Worm (Caenorhabditis elegans) whole organism, midembryonic: ENCODE measurements around the gene srsx-15.

Experiments
- T22C8.4 ChIP-seq: fragments of 200-800 bp; sonication (Bioruptor generic); IDR thresholded peaks from 2 replicates; pipeline ENCODE4 v1.3.6; 2022; ENCODE audit warnings: missing genetic modification characterization, missing compliant biosample characterization
- cog-1 ChIP-seq: sonication (generic microtip); optimal IDR thresholded peaks from 2 replicates; lab custom pipeline; 2016; ENCODE audit warnings: missing genetic modification characterization, missing compliant biosample characterization
- flt-1 ChIP-seq: fragments of 200-800 bp; sonication (Bioruptor generic); IDR thresholded peaks from 2 replicates; pipeline ENCODE4 v1.3.6; 2022; ENCODE audit warnings: missing genetic modification characterization, missing compliant biosample characterization
- klf-2 ChIP-seq: fragments of 200-800 bp; sonication (Bioruptor generic); conservative IDR thresholded peaks from 2 replicates; pipeline ENCODE4 v1.3.6; 2022; ENCODE audit warnings: missing genetic modification reagents, missing genetic modification characterization, missing compliant biosample characterization
- med-1 ChIP-seq: sonication (generic microtip); optimal IDR thresholded peaks from 2 replicates; lab custom pipeline; 2017; ENCODE audit warnings: missing genetic modification characterization, mild to moderate bottlenecking, missing compliant biosample characterization, antibody characterized with exemption, missing genetic modification reagents; ENCODE audit not compliant: insufficient read depth
- ref-1 ChIP-seq: fragments of 200-800 bp; sonication (Bioruptor generic); conservative IDR thresholded peaks from 2 replicates; pipeline ENCODE4 v1.3.6; 2022; ENCODE audit warnings: missing genetic modification reagents, missing genetic modification characterization, missing compliant biosample characterization
- tab-1 ChIP-seq: fragments of 200-800 bp; sonication (Bioruptor generic); IDR thresholded peaks from 2 replicates; pipeline ENCODE4 v1.3.6; 2022; ENCODE audit warnings: missing genetic modification characterization, missing compliant biosample characterization
- ztf-23 ChIP-seq: fragments of 200-800 bp; sonication (Bioruptor generic); IDR thresholded peaks from 2 replicates; pipeline ENCODE4 v1.3.6; 2022; ENCODE audit warnings: missing genetic modification reagents, missing genetic modification characterization, missing compliant biosample characterization
- ztf-29 ChIP-seq: fragments of 200-800 bp; sonication (Bioruptor generic); IDR thresholded peaks from 2 replicates; pipeline ENCODE4 v1.3.6; 2022; ENCODE audit warnings: missing genetic modification reagents, missing genetic modification characterization, missing compliant biosample characterization

The srsx-15 gene

DNA sequence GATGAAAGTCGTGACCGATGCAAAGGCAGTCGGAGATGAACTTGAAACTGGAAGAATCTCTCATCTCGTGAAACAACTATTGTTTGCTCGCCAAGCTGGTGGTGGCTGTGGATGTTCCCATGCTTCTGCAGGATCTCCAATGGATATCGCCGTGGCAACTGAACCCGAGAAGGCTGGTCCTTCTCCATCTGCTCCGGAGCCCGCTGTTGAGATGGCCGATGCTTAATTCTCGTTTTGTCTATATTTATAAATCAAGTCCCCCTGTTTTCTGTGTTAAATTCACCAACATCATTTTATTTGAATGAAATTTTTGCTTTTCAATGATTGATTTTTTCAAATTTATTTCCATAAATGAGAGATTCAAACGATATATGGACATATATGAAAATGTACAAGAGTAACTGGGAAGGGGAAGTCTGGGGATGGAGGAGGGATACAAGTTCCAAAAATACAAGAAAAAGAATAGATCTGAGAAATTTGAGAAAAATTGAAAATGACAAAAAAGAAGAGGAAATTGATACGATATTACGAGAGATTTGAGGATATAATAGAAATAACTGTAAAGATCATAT, 27.2 kb upstream of the srsx-15 start:
- no peak for TF ChIP-seq T22C8.4 (GFP tag; lab: Robert Waterston, UW)
- TF ChIP-seq cog-1 (tag; lab: Kevin White, UChicago), result no peak

DNA sequence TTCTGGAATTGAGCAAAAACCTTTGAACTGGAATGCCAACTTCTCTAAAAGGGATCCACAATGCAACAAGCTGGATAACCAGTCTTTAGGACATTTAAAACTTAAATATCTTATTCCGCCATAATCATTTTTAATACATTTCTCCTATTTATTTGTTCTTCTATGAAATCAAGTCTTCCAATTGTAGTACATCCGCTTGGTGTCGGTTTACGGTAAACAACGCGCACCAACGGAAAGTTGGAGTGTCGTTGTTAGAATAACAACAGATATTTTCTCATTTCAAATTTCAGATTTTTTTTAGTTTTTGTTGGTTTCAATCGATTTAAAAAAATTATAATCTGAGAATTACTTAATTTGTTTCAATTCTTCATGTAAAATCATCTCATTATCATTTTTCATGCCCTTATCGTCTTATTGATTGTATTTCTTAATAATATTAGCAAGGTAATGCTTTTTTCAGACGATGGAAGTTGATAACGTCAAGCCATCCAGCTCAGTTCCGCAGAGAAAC, 25.5 kb upstream of the srsx-15 start, which contains the start of gene csn-5:
TSS of gene csn-5 (plus strand) at position 461 of the 511 bp plus-strand sequence.
- TF ChIP-seq ref-1 (GFP tag; lab: Robert Waterston, UW) (no peak), med-1 (no peak), T22C8.4 (GFP tag; lab: Robert Waterston, UW) (no peak), klf-2 (GFP tag; lab: Robert Waterston, UW) (no peak), ztf-23 (no peak), ztf-29 (no peak), cog-1 (tag; lab: Kevin White, UChicago) (no peak), tab-1 (GFP tag; lab: Robert Waterston, UW) (no peak), flt-1 (GFP tag; lab: Robert Waterston, UW) (no peak)

DNA sequence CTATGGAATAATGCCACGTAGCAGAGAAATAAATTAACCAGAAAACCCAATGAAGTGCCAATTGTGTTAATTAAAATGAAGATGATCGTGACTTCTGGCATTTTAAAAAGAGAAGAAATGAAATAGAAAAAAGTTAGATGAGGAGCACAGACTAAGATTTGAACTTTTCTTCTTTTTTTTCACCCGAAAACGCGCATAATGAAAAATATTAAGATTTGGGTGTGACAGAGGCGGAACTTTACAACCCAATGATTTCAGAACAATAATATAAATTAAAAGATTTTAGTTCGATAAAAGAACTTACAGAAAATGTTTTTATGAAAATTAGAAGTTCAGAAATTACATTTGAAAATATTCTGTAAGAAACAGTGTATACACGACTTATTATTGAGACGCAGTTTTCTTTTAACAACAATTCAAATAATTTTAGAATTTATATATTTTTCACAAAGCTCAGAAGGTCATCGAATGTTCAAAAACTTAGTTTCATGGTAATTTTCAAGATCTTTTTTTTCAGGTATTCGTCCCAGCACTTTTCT, 22.0 kb upstream of the srsx-15 start, which contains the start of the genes srd-8 and B0547.2:
TSS of gene srd-8 (minus strand) at position 101 of the 539 bp plus-strand sequence.
TSS of gene B0547.2 (plus strand) at position 489 of the 539 bp plus-strand sequence.
- no peak for TF ChIP-seq tab-1 (GFP tag; lab: Robert Waterston, UW)
- TF ChIP-seq T22C8.4 (GFP tag; lab: Robert Waterston, UW), result no peak
- no peak for TF ChIP-seq flt-1 (GFP tag; lab: Robert Waterston, UW)
- TF ChIP-seq klf-2 (GFP tag; lab: Robert Waterston, UW), result no peak
- TF ChIP-seq ztf-29, result no peak
- TF ChIP-seq med-1, result no peak

DNA sequence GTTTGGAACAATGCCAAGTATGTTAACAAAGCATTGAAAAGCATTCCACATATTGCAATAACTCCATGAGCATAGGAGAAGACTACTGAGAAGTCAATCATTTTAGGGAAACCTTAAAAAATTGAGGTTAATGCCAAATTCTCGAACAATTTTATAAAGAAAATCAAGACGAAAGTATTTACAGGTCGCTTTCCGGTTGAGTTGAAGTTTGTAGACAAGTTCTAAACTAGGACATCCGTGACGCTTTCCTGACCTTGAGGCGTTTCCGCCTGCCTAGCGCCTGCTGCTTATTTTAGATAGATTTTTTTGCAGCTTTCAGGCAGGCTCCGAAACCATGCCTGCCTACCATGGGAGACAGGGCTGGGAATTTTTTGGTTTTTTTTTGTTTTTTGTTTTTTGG, 11.9 kb upstream of the srsx-15 start, which contains the start of gene srd-13:
TSS of gene srd-13 (minus strand) at position 101 of the 400 bp plus-strand sequence.
- no peak for TF ChIP-seq flt-1 (GFP tag; lab: Robert Waterston, UW)
- no peak for TF ChIP-seq klf-2 (GFP tag; lab: Robert Waterston, UW)
- no peak for TF ChIP-seq ztf-29
- TF ChIP-seq med-1, result no peak
- TF ChIP-seq ref-1 (GFP tag; lab: Robert Waterston, UW), result no peak
- TF ChIP-seq T22C8.4 (GFP tag; lab: Robert Waterston, UW), result no peak

DNA sequence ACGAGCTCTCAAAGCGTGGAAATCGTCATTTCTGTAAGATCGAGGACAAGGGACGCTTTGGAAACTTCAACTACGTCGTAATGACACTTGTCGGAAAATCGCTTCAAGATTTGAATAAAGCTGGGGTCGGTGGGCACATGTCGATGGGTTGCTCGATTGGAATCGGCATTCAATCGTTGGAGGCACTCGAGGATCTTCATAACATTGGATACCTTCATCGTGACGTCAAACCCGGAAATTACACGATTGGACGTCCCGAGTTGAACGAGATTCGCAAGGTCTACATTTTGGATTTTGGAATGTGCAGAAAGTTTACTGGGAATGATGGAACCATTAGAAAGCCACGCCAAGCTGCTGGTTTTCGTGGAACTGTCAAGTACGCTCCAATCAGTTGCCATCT, 8.9 kb upstream of the srsx-15 start:
- TF ChIP-seq ref-1 (GFP tag; lab: Robert Waterston, UW) (no peak), cog-1 (tag; lab: Kevin White, UChicago) (no peak), tab-1 (GFP tag; lab: Robert Waterston, UW) (no peak), T22C8.4 (GFP tag; lab: Robert Waterston, UW) (no peak), flt-1 (GFP tag; lab: Robert Waterston, UW) (no peak), med-1 (no peak), ztf-29 (no peak), klf-2 (GFP tag; lab: Robert Waterston, UW) (no peak), ztf-23 (no peak)

DNA sequence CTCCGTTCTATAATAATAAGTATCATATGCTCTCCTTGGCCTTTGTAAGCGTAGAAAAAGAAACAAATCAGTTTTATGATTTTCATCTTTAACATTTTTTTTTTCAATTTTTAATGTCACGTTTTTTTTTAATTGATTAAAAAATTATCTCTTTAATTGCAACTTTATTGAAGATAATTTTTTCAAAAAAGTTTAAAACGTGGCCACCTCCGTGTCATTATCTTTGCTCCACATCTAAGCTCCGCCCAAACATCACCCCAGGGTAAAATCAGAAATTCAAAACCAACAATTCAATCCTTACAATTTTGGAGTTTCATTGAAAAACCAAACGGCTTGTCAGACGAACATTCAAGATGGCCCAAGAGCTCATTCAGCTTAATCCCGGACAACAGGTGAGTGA, 8.0 kb upstream of the srsx-15 start, which contains the start of gene ttbk-8.2:
TSS of gene ttbk-8.2 (plus strand) at position 301 of the 400 bp plus-strand sequence.
- TF ChIP-seq tab-1 (GFP tag; lab: Robert Waterston, UW) (no peak), ref-1 (GFP tag; lab: Robert Waterston, UW) (no peak), klf-2 (GFP tag; lab: Robert Waterston, UW) (no peak), T22C8.4 (GFP tag; lab: Robert Waterston, UW) (no peak), ztf-23 (no peak), ztf-29 (no peak), med-1 (no peak), flt-1 (GFP tag; lab: Robert Waterston, UW) (no peak), cog-1 (tag; lab: Kevin White, UChicago) (no peak)

DNA sequence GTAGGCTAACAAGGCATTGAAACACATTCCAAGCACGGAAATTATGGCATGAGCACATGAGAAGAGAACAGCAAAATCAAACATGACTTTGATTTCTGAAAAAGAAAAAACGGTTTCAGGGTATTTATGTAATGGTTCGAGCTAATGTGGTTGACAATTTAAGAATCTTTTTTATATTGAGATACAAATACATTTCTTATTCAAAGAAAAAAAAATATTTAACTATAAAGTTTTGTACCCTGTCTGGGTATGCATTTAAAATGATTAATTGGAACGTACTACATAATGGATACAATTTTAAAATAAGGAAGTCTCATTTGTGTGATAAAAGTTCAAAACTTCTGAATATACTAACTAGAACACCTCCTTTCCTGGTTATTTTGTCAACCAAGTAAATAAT, 6.5 kb upstream of the srsx-15 start, which contains the start of gene srd-12:
TSS of gene srd-12 (minus strand) at position 101 of the 400 bp plus-strand sequence.
- TF ChIP-seq ztf-29, result no peak
- TF ChIP-seq med-1, result no peak
- no peak for TF ChIP-seq tab-1 (GFP tag; lab: Robert Waterston, UW)
- TF ChIP-seq flt-1 (GFP tag; lab: Robert Waterston, UW), result no peak
- no peak for TF ChIP-seq ref-1 (GFP tag; lab: Robert Waterston, UW)
- no peak for TF ChIP-seq T22C8.4 (GFP tag; lab: Robert Waterston, UW)
- no peak for TF ChIP-seq klf-2 (GFP tag; lab: Robert Waterston, UW)
- TF ChIP-seq cog-1 (tag; lab: Kevin White, UChicago), result no peak
- no peak for TF ChIP-seq ztf-23

DNA sequence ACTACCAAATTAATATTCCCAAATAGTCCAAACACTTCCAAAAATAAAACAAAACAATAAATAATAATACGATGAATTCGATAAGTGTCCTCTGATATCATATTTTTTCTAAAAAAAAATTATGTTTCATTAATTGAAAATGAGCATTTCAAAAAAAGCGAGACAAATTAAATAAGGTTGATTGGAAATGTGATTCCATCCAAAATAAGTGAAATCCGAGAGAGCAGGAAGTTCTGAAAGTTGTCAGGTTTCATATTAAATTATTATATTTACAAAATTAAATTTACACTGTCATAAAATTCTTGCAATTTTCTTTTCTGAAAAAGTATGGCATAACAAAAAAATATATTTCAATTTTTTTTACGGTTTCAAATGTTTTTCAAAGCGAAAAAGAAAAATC, 3.4 kb upstream of the srsx-15 start, which contains the start of gene srsx-14:
TSS of gene srsx-14 (minus strand) at position 101 of the 400 bp plus-strand sequence.
- no peak for TF ChIP-seq ztf-23
- no peak for TF ChIP-seq flt-1 (GFP tag; lab: Robert Waterston, UW)
- no peak for TF ChIP-seq cog-1 (tag; lab: Kevin White, UChicago)
- TF ChIP-seq klf-2 (GFP tag; lab: Robert Waterston, UW), result no peak
- TF ChIP-seq ref-1 (GFP tag; lab: Robert Waterston, UW), result no peak
- no peak for TF ChIP-seq tab-1 (GFP tag; lab: Robert Waterston, UW)
- TF ChIP-seq ztf-29, result no peak
- TF ChIP-seq T22C8.4 (GFP tag; lab: Robert Waterston, UW), result no peak
- no peak for TF ChIP-seq med-1

DNA sequence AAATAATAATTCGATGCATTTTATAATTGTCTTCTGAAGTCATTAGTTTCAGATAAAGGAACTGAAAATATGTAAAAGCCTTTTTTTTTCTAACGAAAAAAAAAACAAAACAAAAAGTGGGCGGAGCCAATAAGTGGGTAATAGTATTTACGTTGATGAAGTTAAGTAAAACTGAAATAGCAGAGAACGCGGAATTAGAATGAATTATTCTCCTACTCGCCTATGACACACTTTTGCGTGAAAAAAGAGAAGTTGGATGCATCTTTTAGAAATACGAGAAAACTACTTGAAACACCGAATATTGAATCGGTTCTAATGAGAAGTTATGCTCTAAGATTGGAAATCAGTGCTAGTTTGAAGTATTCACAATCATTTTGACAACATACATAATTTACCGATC, 4.0 kb downstream of the srsx-15 start, which contains the start of gene srsx-16:
TSS of gene srsx-16 (minus strand) at position 101 of the 400 bp plus-strand sequence.
- TF ChIP-seq ref-1 (GFP tag; lab: Robert Waterston, UW) (no peak), T22C8.4 (GFP tag; lab: Robert Waterston, UW) (no peak)
